Fruit fly (Drosophila melanogaster): ENCODE data around the gene ttk.

DNA sequence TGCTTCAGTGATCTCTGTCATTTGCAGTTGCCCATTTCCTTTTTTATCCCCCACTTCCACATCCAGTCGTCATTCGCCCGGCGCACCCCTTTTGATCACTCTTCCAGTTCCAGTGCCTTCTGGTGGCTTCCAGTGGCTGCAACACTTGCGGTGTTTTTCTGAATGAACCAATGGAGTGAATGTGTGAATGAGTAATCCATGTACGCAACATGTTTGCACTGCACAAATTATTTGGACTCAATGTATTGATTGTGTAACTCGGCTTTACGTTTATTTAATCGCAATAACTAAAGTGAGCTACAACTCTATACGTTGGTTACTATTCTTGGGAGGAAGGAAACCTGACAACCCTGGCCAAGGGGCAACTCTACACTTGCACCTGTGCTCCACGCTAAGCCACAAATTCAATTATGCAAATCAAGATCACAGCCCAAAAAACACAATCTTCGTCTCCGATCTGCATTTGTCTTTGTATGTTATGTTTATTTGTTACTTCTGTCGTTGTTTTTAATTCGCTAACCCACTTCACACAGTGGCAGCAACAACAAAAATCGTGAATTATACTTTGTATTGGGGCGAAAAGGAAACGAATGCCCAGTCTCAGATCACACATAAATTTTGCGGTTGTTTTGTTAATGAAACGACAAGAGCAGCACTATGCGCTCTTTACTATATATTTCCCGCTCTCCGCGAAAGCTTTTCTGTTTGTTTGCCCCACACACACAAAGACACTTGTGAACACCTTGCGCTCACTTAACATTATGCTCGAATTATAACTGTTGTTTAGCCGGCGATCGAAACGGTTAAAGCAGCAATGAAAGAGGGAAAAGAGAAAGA lies 1.4 kb downstream of the ttk start:
- no peak for TF ChIP-seq CG8478 (optimal IDR thresholded peaks at IDR 0.05)
- TF ChIP-seq CTCF (optimal IDR thresholded peaks at IDR 0.05) = no peak

Measured in S2 (cell line).